Worm (Caenorhabditis elegans) whole organism, early embryonic: ENCODE results near the gene ani-1.

Source experiments
- B0310.2 ChIP-seq: sonication (generic microtip); optimal IDR thresholded peaks from 2 replicates; lab custom pipeline; 2016; ENCODE audit warnings: mild to moderate bottlenecking, missing genetic modification characterization, missing compliant biosample characterization
- F13C5.2 ChIP-seq: sonication (generic microtip); optimal IDR thresholded peaks from 2 replicates; lab custom pipeline; 2017; ENCODE audit warnings: mild to moderate bottlenecking, missing genetic modification characterization, inconsistent platforms, missing compliant biosample characterization
- aly-1 ChIP-seq: sonication (generic microtip); optimal IDR thresholded peaks from 2 replicates; lab custom pipeline; 2016; ENCODE audit warnings: missing genetic modification characterization, missing compliant biosample characterization
- ama-1 ChIP-seq: fragments of 150-350 bp; optimal IDR thresholded peaks from 2 replicates; lab custom pipeline; 2014
- ceh-13 ChIP-seq: fragments of 200-800 bp; sonication (Bioruptor generic); optimal IDR thresholded peaks from 2 replicates; lab custom pipeline; 2018; ENCODE audit warnings: mild to moderate bottlenecking, missing genetic modification characterization, missing compliant biosample characterization
- ceh-36 ChIP-seq: sonication (generic microtip); optimal IDR thresholded peaks from 2 replicates; lab custom pipeline; 2016; ENCODE audit warnings: missing genetic modification characterization, inconsistent platforms, missing compliant biosample characterization
- ets-7 ChIP-seq: sonication (generic microtip); optimal IDR thresholded peaks from 2 replicates; lab custom pipeline; 2016; ENCODE audit warnings: missing genotype, missing genetic modification characterization, missing compliant biosample characterization
- flt-1 ChIP-seq: fragments of 200-800 bp; sonication (Bioruptor generic); IDR thresholded peaks from 2 replicates; pipeline ENCODE4 v1.3.6; 2022; ENCODE audit warnings: missing genetic modification characterization, missing compliant biosample characterization
- hmbx-1 ChIP-seq: sonication (generic microtip); optimal IDR thresholded peaks from 2 replicates; lab custom pipeline; 2016; ENCODE audit warnings: mild to moderate bottlenecking, missing genetic modification characterization, missing compliant biosample characterization
- hmg-4 ChIP-seq: fragments of 200-800 bp; sonication (Bioruptor generic); optimal IDR thresholded peaks from 2 replicates; lab custom pipeline; 2018; ENCODE audit warnings: mild to moderate bottlenecking, missing genetic modification characterization, missing compliant biosample characterization
- hnd-1 ChIP-seq: sonication (generic microtip); optimal IDR thresholded peaks from 2 replicates; lab custom pipeline; 2016; ENCODE audit warnings: missing genetic modification characterization, missing compliant biosample characterization
- pes-1 ChIP-seq: fragments of 200-800 bp; sonication (Bioruptor generic); IDR thresholded peaks from 2 replicates; pipeline ENCODE4 v1.3.6; 2022; ENCODE audit warnings: missing genetic modification reagents, missing genetic modification characterization, missing compliant biosample characterization
- scrt-1 ChIP-seq: fragments of 200-800 bp; sonication (Bioruptor generic); IDR thresholded peaks from 2 replicates; pipeline ENCODE4 v1.3.6; 2022; ENCODE audit warnings: missing genetic modification characterization, missing compliant biosample characterization
- sea-1 ChIP-seq: fragments of 200-800 bp; sonication (Bioruptor generic); conservative IDR thresholded peaks from 2 replicates; pipeline ENCODE4 v1.3.6; 2022; ENCODE audit warnings: missing genetic modification characterization, missing compliant biosample characterization
- tbx-11 ChIP-seq: fragments of 200-800 bp; sonication (Bioruptor generic); IDR thresholded peaks from 2 replicates; pipeline ENCODE4 v1.3.6; 2022; ENCODE audit warnings: missing genetic modification characterization, missing compliant biosample characterization
- tbx-37 ChIP-seq: fragments of 200-800 bp; sonication (Bioruptor generic); conservative IDR thresholded peaks from 2 replicates; pipeline ENCODE4 v1.3.6; 2022; ENCODE audit warnings: missing genetic modification reagents, missing genetic modification characterization, missing compliant biosample characterization
- tra-4 ChIP-seq: sonication (generic microtip); optimal IDR thresholded peaks from 2 replicates; lab custom pipeline; 2017; ENCODE audit warnings: missing genetic modification characterization, missing compliant biosample characterization

The ani-1 gene

ce11 chrIII:12424066-12424465, 29.1 kb downstream of the ani-1 start:
- TF ChIP-seq scrt-1 (no peak), sea-1 (GFP tag; lab: Robert Waterston, UW) (no peak), tbx-11 (GFP tag; lab: Robert Waterston, UW) (no peak), hmbx-1 (no peak), tra-4 (tag; lab: Kevin White, UChicago) (no peak), ets-7 (tag; lab: Kevin White, UChicago) (no peak), ama-1 (lab: Kevin White, UChicago) (no peak), hmg-4 (GFP tag; lab: Kevin White, UChicago) (no peak), flt-1 (GFP tag; lab: Robert Waterston, UW) (no peak), pes-1 (GFP tag; lab: Robert Waterston, UW) (no peak), F13C5.2 (tag; lab: Kevin White, UChicago) (no peak), aly-1 (tag; lab: Kevin White, UChicago) (no peak), ceh-36 (tag; lab: Kevin White, UChicago) (no peak), tbx-37 (GFP tag; lab: Robert Waterston, UW) (no peak), ceh-13 (GFP tag; lab: Kevin White, UChicago) (no peak), B0310.2 (tag; lab: Kevin White, UChicago) (no peak)

DNA sequence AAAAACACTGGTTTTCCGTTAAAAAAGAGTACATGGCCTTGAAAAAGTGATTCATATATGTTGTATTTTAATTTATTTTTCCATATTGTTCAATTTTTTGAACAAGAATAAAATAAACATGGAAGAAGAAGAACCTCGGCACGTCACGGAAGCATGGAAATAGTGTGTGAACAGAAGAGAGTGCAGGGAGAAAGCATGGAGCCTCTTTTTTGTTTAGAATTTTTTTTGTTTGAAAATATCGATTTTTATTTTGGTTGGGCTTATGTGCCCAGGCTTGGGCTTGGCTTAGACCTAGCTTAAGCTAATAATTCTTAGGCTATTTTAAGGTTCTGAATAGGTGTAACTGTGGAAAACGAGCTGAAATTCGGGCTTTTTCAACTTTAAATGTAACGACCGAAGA, 31.5 kb downstream of the ani-1 start, which contains the start of gene tat-1:
Gene tat-1 (minus strand): TSS at position 11 of the 400 bp plus-strand sequence.
- no peak for TF ChIP-seq ceh-13 (GFP tag; lab: Kevin White, UChicago)
- no peak for TF ChIP-seq ets-7 (tag; lab: Kevin White, UChicago)
- no peak for TF ChIP-seq hmbx-1
- no peak for TF ChIP-seq F13C5.2 (tag; lab: Kevin White, UChicago)
- no peak for TF ChIP-seq hnd-1
- TF ChIP-seq tbx-11 (GFP tag; lab: Robert Waterston, UW), result no peak
- no peak for TF ChIP-seq ceh-36 (tag; lab: Kevin White, UChicago)
- TF ChIP-seq ama-1 (lab: Kevin White, UChicago), result no peak
- no peak for TF ChIP-seq hmg-4 (GFP tag; lab: Kevin White, UChicago)
- TF ChIP-seq tra-4 (tag; lab: Kevin White, UChicago), result no peak
- no peak for TF ChIP-seq tbx-37 (GFP tag; lab: Robert Waterston, UW)
- TF ChIP-seq sea-1 (GFP tag; lab: Robert Waterston, UW), result no peak

DNA sequence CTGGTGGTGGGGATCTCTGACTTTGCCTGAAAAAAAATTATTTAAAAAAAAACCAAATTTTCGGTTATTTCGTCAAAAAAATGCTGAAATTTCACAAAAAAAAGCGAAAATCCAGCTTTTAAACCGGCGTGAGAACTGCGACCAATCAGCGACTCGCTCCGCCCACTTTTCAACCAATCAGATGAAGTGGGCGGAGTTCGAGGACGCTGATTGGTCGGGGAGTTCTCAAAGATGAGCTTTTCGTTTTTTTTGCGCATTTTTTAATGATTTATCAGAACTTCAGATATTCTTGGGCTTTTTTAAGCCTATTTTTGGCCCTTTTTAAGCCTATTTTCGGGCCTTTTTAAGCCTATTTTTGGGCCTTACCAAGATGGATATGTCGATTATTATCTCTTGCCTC, 32.9 kb downstream of the ani-1 start:
- no peak for TF ChIP-seq hnd-1
- no peak for TF ChIP-seq tbx-11 (GFP tag; lab: Robert Waterston, UW)
- TF ChIP-seq ceh-13 (GFP tag; lab: Kevin White, UChicago), result no peak
- no peak for TF ChIP-seq B0310.2 (tag; lab: Kevin White, UChicago)
- no peak for TF ChIP-seq aly-1 (tag; lab: Kevin White, UChicago)
- no peak for TF ChIP-seq tbx-37 (GFP tag; lab: Robert Waterston, UW)
- TF ChIP-seq hmg-4 (GFP tag; lab: Kevin White, UChicago), result no peak
- TF ChIP-seq sea-1 (GFP tag; lab: Robert Waterston, UW), result no peak
- no peak for TF ChIP-seq ets-7 (tag; lab: Kevin White, UChicago)
- TF ChIP-seq ama-1 (lab: Kevin White, UChicago), result no peak
- no peak for TF ChIP-seq tra-4 (tag; lab: Kevin White, UChicago)
- TF ChIP-seq ceh-36 (tag; lab: Kevin White, UChicago), result no peak
- TF ChIP-seq F13C5.2 (tag; lab: Kevin White, UChicago), result no peak
- no peak for TF ChIP-seq hmbx-1

DNA sequence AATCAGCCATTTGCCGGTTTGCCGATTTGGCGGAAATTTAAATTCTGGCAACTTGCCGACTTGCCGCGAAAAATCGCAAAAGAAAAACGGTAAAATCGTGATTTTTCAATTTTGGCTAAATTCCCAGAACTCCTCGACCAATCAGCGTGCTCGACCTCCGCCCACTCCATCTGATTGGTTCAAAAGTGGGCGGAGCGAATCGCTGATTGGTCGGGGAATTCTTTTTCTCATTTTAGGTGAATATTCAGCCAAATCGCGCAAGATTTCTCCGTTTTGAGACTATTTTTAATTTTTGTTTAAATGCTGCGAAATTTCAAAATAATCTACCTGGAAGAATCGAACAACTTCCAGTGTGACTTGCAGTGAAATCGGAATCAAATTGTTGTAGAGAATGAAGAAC, 38.6 kb downstream of the ani-1 start:
- TF ChIP-seq B0310.2 (tag; lab: Kevin White, UChicago) (no peak), flt-1 (GFP tag; lab: Robert Waterston, UW) (no peak), hnd-1 (no peak), ceh-13 (GFP tag; lab: Kevin White, UChicago) (no peak)

DNA sequence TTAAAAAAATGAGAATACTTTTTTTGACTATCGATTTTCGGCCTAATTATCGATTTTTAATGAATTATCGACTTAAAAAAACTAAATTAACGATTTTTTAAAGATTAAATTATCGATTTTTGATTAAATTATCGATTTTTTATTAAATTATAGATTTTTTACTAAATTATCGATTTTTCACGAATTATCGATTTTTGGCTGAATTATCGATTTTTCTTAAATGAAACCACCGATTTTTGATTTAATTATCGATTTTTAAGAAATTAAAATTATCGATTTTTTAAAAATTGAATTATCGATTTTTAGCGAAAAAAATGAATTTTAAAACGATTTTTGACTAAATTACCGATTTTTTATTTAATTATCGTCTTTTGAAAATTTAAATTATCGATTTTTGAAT, 41.5 kb downstream of the ani-1 start:
- TF ChIP-seq aly-1 (tag; lab: Kevin White, UChicago), result no peak

ce11 chrIII:12411059-12411458, 42.1 kb downstream of the ani-1 start:
- no peak for TF ChIP-seq flt-1 (GFP tag; lab: Robert Waterston, UW)
- TF ChIP-seq sea-1 (GFP tag; lab: Robert Waterston, UW), result no peak
- no peak for TF ChIP-seq ets-7 (tag; lab: Kevin White, UChicago)
- no peak for TF ChIP-seq pes-1 (GFP tag; lab: Robert Waterston, UW)
- TF ChIP-seq aly-1 (tag; lab: Kevin White, UChicago), result no peak
- no peak for TF ChIP-seq hmg-4 (GFP tag; lab: Kevin White, UChicago)
- TF ChIP-seq ceh-36 (tag; lab: Kevin White, UChicago), result no peak
- TF ChIP-seq tbx-37 (GFP tag; lab: Robert Waterston, UW), result no peak
- no peak for TF ChIP-seq B0310.2 (tag; lab: Kevin White, UChicago)
- TF ChIP-seq scrt-1, result no peak
- TF ChIP-seq tbx-11 (GFP tag; lab: Robert Waterston, UW), result no peak
- TF ChIP-seq ceh-13 (GFP tag; lab: Kevin White, UChicago), result no peak
- TF ChIP-seq F13C5.2 (tag; lab: Kevin White, UChicago), result no peak
- TF ChIP-seq tra-4 (tag; lab: Kevin White, UChicago), result no peak
- TF ChIP-seq ama-1 (lab: Kevin White, UChicago), result no peak
- no peak for TF ChIP-seq hnd-1
- TF ChIP-seq hmbx-1, result no peak

DNA sequence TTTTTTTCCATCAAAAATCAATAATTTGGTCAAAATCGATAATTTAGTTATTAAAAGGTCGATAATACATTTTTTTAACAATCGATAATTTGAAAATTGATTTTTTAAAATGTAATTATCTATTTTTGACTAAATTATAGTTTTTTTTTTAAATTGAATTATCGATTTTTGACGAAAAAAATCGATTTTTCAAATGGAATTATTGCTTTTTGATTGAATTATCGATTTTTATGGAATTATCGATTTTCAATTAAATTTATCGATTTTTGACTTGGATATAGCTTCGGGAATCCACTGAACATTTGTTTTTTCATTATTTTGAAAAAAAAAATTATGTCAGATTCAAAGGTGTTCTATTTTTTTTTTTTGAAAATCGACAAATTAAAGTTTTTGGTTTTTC, 42.9 kb downstream of the ani-1 start:
- TF ChIP-seq hmbx-1 (no peak), ets-7 (tag; lab: Kevin White, UChicago) (no peak), aly-1 (tag; lab: Kevin White, UChicago) (no peak), flt-1 (GFP tag; lab: Robert Waterston, UW) (no peak), hnd-1 (no peak), B0310.2 (tag; lab: Kevin White, UChicago) (no peak), ceh-13 (GFP tag; lab: Kevin White, UChicago) (no peak), F13C5.2 (tag; lab: Kevin White, UChicago) (no peak), tra-4 (tag; lab: Kevin White, UChicago) (no peak), hmg-4 (GFP tag; lab: Kevin White, UChicago) (no peak), tbx-37 (GFP tag; lab: Robert Waterston, UW) (no peak), tbx-11 (GFP tag; lab: Robert Waterston, UW) (no peak)
